Worm (Caenorhabditis elegans) whole organism, late embryonic: ENCODE data around the gene serp-1.2.

Experiments used
- K09A11.1 ChIP-seq: sonication (generic microtip); optimal IDR thresholded peaks from 2 replicates; lab custom pipeline; 2017; ENCODE audit warnings: antibody characterized with exemption, mild to moderate bottlenecking, missing genetic modification characterization, missing compliant biosample characterization; ENCODE audit not compliant: insufficient read depth
- ceh-18 ChIP-seq: sonication (generic microtip); optimal IDR thresholded peaks from 2 replicates; lab custom pipeline; 2016; ENCODE audit warnings: missing genetic modification characterization, missing compliant biosample characterization
- ceh-30 ChIP-seq: fragments of 150-350 bp; optimal IDR thresholded peaks from 2 replicates; lab custom pipeline; 2014; ENCODE audit warnings: missing biosample characterization, missing genetic modification characterization
- elt-2 ChIP-seq: sonication (generic microtip); optimal IDR thresholded peaks from 2 replicates; lab custom pipeline; 2016; ENCODE audit warnings: missing genetic modification reagents, missing genetic modification characterization, missing compliant biosample characterization
- elt-4 ChIP-seq: sonication (generic microtip); optimal IDR thresholded peaks from 2 replicates; lab custom pipeline; 2016; ENCODE audit warnings: missing genetic modification characterization, missing compliant biosample characterization
- hlh-30 ChIP-seq: sonication (generic microtip); optimal IDR thresholded peaks from 2 replicates; lab custom pipeline; 2017; ENCODE audit warnings: antibody characterized with exemption, missing genetic modification characterization, missing compliant biosample characterization; ENCODE audit not compliant: insufficient read depth
- hlh-6 ChIP-seq: sonication (generic microtip); optimal IDR thresholded peaks from 2 replicates; lab custom pipeline; 2016; ENCODE audit warnings: missing genotype, missing genetic modification characterization, missing compliant biosample characterization
- pat-9 ChIP-seq: fragments of 200-800 bp; sonication (Bioruptor generic); optimal IDR thresholded peaks from 2 replicates; lab custom pipeline; 2018; ENCODE audit warnings: mild to moderate bottlenecking, missing genetic modification characterization, moderate library complexity, missing compliant biosample characterization
- pha-4 ChIP-seq: fragments of 150-350 bp; optimal IDR thresholded peaks from 2 replicates; lab custom pipeline; 2018; ENCODE audit warnings: missing biosample characterization, missing genetic modification reagents, missing genetic modification characterization
- unc-55 ChIP-seq: sonication (generic microtip); optimal IDR thresholded peaks from 2 replicates; lab custom pipeline; 2017; ENCODE audit warnings: missing biosample characterization, missing genetic modification reagents, missing genetic modification characterization

ce11 chrIV:8181404-8181803 lies 44.1 kb upstream of the serp-1.2 start:
- no peak for TF ChIP-seq K09A11.1 (tag; lab: Kevin White, UChicago)
- TF ChIP-seq pat-9 (tag; lab: Kevin White, UChicago): no peak
- no peak for TF ChIP-seq hlh-6
- no peak for TF ChIP-seq elt-4 (tag; lab: Kevin White, UChicago)
- TF ChIP-seq unc-55: no peak
- no peak for TF ChIP-seq hlh-30 (tag; lab: Kevin White, UChicago)
- TF ChIP-seq pha-4 (tag; lab: Kevin White, UChicago): no peak
- TF ChIP-seq ceh-30: no peak
- TF ChIP-seq ceh-18: no peak
- no peak for TF ChIP-seq elt-2
